Worm (Caenorhabditis elegans): Measurements from ENCODE around the gene T01C8.3.

- no peak for TF ChIP-seq ces-1 (GFP tag; optimal IDR thresholded peaks at IDR 0.05)
- no peak for TF ChIP-seq ztf-11 (tag; optimal IDR thresholded peaks at IDR 0.05)
- no peak for TF ChIP-seq nhr-76 (tag; optimal IDR thresholded peaks at IDR 0.05)
- TF ChIP-seq elt-1 (tag; optimal IDR thresholded peaks at IDR 0.05; ENCODE audit: borderline replicate concordance, insufficient read depth) = no peak
- no peak for TF ChIP-seq mls-2 (tag; optimal IDR thresholded peaks at IDR 0.05)
- TF ChIP-seq lin-13 (tag; optimal IDR thresholded peaks at IDR 0.05) = no peak
- no peak for TF ChIP-seq unc-120 (tag; optimal IDR thresholded peaks at IDR 0.05; ENCODE audit: poor library complexity, severe bottlenecking)
Observed at ce11 chrX:16787152-16787551, 4.1 kb upstream of the T01C8.3 start.

Data from whole organism, mixed stage, embryonic.